Worm (Caenorhabditis elegans) whole organism, L2 larva: ENCODE results near the gene Y71H2AM.6.
A peak's percentile ranks its signal among the peaks of the same experiment; 100 is the strongest.

Source experiments
- C34F6.9 ChIP-seq: fragments of 150-350 bp; optimal IDR thresholded peaks from 2 replicates; lab custom pipeline; 2014; ENCODE audit warnings: missing biosample characterization, missing genetic modification characterization
- R02D3.7 ChIP-seq: fragments of 150-350 bp; optimal IDR thresholded peaks from 2 replicates; lab custom pipeline; 2014; ENCODE audit warnings: missing biosample characterization, missing genetic modification characterization
- alr-1 ChIP-seq: fragments of 150-350 bp; optimal IDR thresholded peaks from 2 replicates; lab custom pipeline; 2014; ENCODE audit warnings: missing biosample characterization, missing genetic modification characterization
- blmp-1 ChIP-seq: sonication (generic microtip); optimal IDR thresholded peaks from 2 replicates; lab custom pipeline; 2017; ENCODE audit warnings: missing genetic modification characterization, mild to moderate bottlenecking, missing compliant biosample characterization, antibody characterized with exemption, moderate library complexity; ENCODE audit not compliant: insufficient read depth
- ceh-16 ChIP-seq: fragments of 150-350 bp; optimal IDR thresholded peaks from 2 replicates; lab custom pipeline; 2014; ENCODE audit warnings: missing biosample characterization, missing genetic modification characterization
- ceh-82 ChIP-seq: fragments of 150-350 bp; optimal IDR thresholded peaks from 2 replicates; lab custom pipeline; 2014; ENCODE audit warnings: missing biosample characterization, missing genetic modification characterization
- crh-2 ChIP-seq: sonication (generic microtip); optimal IDR thresholded peaks from 2 replicates; lab custom pipeline; 2017; ENCODE audit warnings: missing biosample characterization, missing genetic modification characterization
- egl-27 ChIP-seq: sonication (generic microtip); optimal IDR thresholded peaks from 3 replicates; lab custom pipeline; 2017; ENCODE audit warnings: missing biosample characterization, missing genetic modification reagents, missing genetic modification characterization
- elt-1 ChIP-seq: fragments of 150-350 bp; optimal IDR thresholded peaks from 2 replicates; lab custom pipeline; 2014; ENCODE audit warnings: missing biosample characterization, missing genetic modification characterization
- elt-3 ChIP-seq: sonication (generic microtip); optimal IDR thresholded peaks from 2 replicates; lab custom pipeline; 2017; ENCODE audit warnings: missing biosample characterization, missing genetic modification characterization
- fos-1 ChIP-seq: fragments of 150-350 bp; optimal IDR thresholded peaks from 2 replicates; lab custom pipeline; 2014; ENCODE audit warnings: missing biosample characterization, missing genetic modification characterization
- gmeb-1 ChIP-seq: fragments of 150-350 bp; optimal IDR thresholded peaks from 2 replicates; lab custom pipeline; 2014; ENCODE audit warnings: missing biosample characterization, missing genetic modification characterization
- lin-11 ChIP-seq: fragments of 150-350 bp; sonication (generic microtip); optimal IDR thresholded peaks from 2 replicates; lab custom pipeline; 2014; ENCODE audit warnings: missing biosample characterization, missing genetic modification characterization, inconsistent platforms, mixed read lengths
- lin-39 ChIP-seq: fragments of 150-350 bp; optimal IDR thresholded peaks from 2 replicates; lab custom pipeline; 2014; ENCODE audit warnings: missing biosample characterization, missing genetic modification reagents, missing genetic modification characterization
- lsy-2 ChIP-seq, 2 experiments: fragments of 150-350 bp in 1 of 2; sonication (generic microtip) in 1 of 2; optimal IDR thresholded peaks; 2 replicates each; lab custom pipeline; 2014 to 2017; ENCODE audit warnings: missing biosample characterization in 2 of 2, missing genetic modification characterization in 2 of 2
- mab-5 ChIP-seq: fragments of 150-350 bp; optimal IDR thresholded peaks from 2 replicates; lab custom pipeline; 2014; ENCODE audit warnings: missing biosample characterization, missing genetic modification characterization
- mdl-1 ChIP-seq, 2 experiments: fragments of 150-350 bp in 1 of 2; sonication (generic microtip) in 1 of 2; optimal IDR thresholded peaks; 2 replicates each; lab custom pipeline; 2017; ENCODE audit warnings: missing biosample characterization in 2 of 2, missing genetic modification characterization in 2 of 2
- nhr-10 ChIP-seq: sonication (generic microtip); optimal IDR thresholded peaks from 2 replicates; lab custom pipeline; 2017; ENCODE audit warnings: missing biosample characterization, missing genetic modification characterization
- nhr-11 ChIP-seq: fragments of 150-350 bp; optimal IDR thresholded peaks from 2 replicates; lab custom pipeline; 2014; ENCODE audit warnings: missing biosample characterization, missing genetic modification characterization
- nhr-12 ChIP-seq: fragments of 150-350 bp; optimal IDR thresholded peaks from 2 replicates; lab custom pipeline; 2014; ENCODE audit warnings: missing biosample characterization, missing genetic modification characterization
- nhr-129 ChIP-seq: fragments of 150-350 bp; optimal IDR thresholded peaks from 2 replicates; lab custom pipeline; 2014; ENCODE audit warnings: missing biosample characterization, missing genetic modification characterization
- nhr-21 ChIP-seq: fragments of 150-350 bp; optimal IDR thresholded peaks from 2 replicates; lab custom pipeline; 2014; ENCODE audit warnings: missing biosample characterization, missing genetic modification characterization
- nhr-23 ChIP-seq: fragments of 150-350 bp; optimal IDR thresholded peaks from 2 replicates; lab custom pipeline; 2014; ENCODE audit warnings: missing biosample characterization, missing genetic modification reagents, missing genetic modification characterization
- nhr-237 ChIP-seq: fragments of 150-350 bp; optimal IDR thresholded peaks from 2 replicates; lab custom pipeline; 2014; ENCODE audit warnings: missing biosample characterization, missing genetic modification characterization
- nhr-25 ChIP-seq: fragments of 150-350 bp; sonication (generic microtip); optimal IDR thresholded peaks from 3 replicates; lab custom pipeline; 2014; ENCODE audit warnings: missing biosample characterization, missing genetic modification characterization
- nhr-77 ChIP-seq: fragments of 150-350 bp; optimal IDR thresholded peaks from 2 replicates; lab custom pipeline; 2014; ENCODE audit warnings: missing biosample characterization, missing genetic modification characterization
- peb-1 ChIP-seq: fragments of 150-350 bp; optimal IDR thresholded peaks from 2 replicates; lab custom pipeline; 2014; ENCODE audit warnings: missing biosample characterization, missing genetic modification characterization
- sem-4 ChIP-seq: fragments of 150-350 bp; optimal IDR thresholded peaks from 2 replicates; lab custom pipeline; 2014; ENCODE audit warnings: missing biosample characterization, missing genetic modification reagents, missing genetic modification characterization
- skn-1 ChIP-seq: sonication (generic microtip); optimal IDR thresholded peaks from 2 replicates; lab custom pipeline; 2017; ENCODE audit warnings: missing biosample characterization, missing genetic modification characterization
- sma-3 ChIP-seq: sonication (generic microtip); optimal IDR thresholded peaks from 2 replicates; lab custom pipeline; 2016; ENCODE audit warnings: missing genetic modification reagents, missing genetic modification characterization, missing compliant biosample characterization
- sma-9 ChIP-seq, 2 experiments: fragments of 150-350 bp in 1 of 2; sonication (generic microtip) in 1 of 2; optimal IDR thresholded peaks; 2 replicates each; lab custom pipeline; 2014 to 2016; ENCODE audit warnings: missing genetic modification characterization in 2 of 2, mild to moderate bottlenecking in 1 of 2, missing biosample characterization in 1 of 2, missing compliant biosample characterization in 1 of 2, missing genetic modification reagents in 1 of 2, moderate library complexity in 1 of 2
- snpc-4 ChIP-seq: fragments of 150-350 bp; optimal IDR thresholded peaks from 2 replicates; lab custom pipeline; 2014; ENCODE audit warnings: missing biosample characterization, missing genetic modification characterization
- unc-39 ChIP-seq: fragments of 150-350 bp; optimal IDR thresholded peaks from 2 replicates; lab custom pipeline; 2014; ENCODE audit warnings: missing biosample characterization, missing genetic modification characterization
- unc-55 ChIP-seq: fragments of 150-350 bp; sonication (generic microtip); optimal IDR thresholded peaks from 3 replicates; lab custom pipeline; 2014; ENCODE audit warnings: missing biosample characterization, missing genetic modification reagents, missing genetic modification characterization
- unc-62 ChIP-seq: fragments of 150-350 bp; optimal IDR thresholded peaks from 2 replicates; lab custom pipeline; 2014; ENCODE audit warnings: missing biosample characterization, missing genetic modification reagents, missing genetic modification characterization
- zag-1 ChIP-seq: fragments of 150-350 bp; optimal IDR thresholded peaks from 2 replicates; lab custom pipeline; 2014; ENCODE audit warnings: missing biosample characterization, missing genetic modification characterization

Gene Y71H2AM.6

ce11 chrIII:2768635-2769034 lies 12.2 kb upstream of the Y71H2AM.6 start, which contains the start of gene swsn-3 (continued):
- peak; percentile 96 for TF ChIP-seq unc-55 (GFP tag; lab: Kevin White, UChicago)
- no peak for TF ChIP-seq nhr-12 (tag; lab: Kevin White, UChicago)
- peak; percentile 43 for TF ChIP-seq nhr-237
- peak; percentile 86 for TF ChIP-seq sma-9 (GFP tag; optimal IDR thresholded peaks at IDR 0.05; lab: Kevin White, UChicago)
- no peak for TF ChIP-seq sma-9 (tag; optimal IDR thresholded peaks at IDR 0.05; lab: Kevin White, UChicago)
- peak; percentile 74 for TF ChIP-seq nhr-129
- TF ChIP-seq lin-11 (tag; lab: Kevin White, UChicago), result peak; percentile 94
- TF ChIP-seq nhr-11 (tag; lab: Kevin White, UChicago), result no peak
- peak; percentile 48 for TF ChIP-seq R02D3.7 (tag; lab: Kevin White, UChicago)
- TF ChIP-seq, all 48 proteins: peak for 34

ce11 chrIII:2769078-2769477 lies 11.8 kb upstream of the Y71H2AM.6 start:
- TF ChIP-seq elt-3 (tag; lab: Kevin White, UChicago) (no peak), sma-3 (GFP tag; lab: Kevin White, UChicago) (no peak), unc-62 (GFP tag; lab: Kevin White, UChicago) (no peak), nhr-11 (tag; lab: Kevin White, UChicago) (no peak), peb-1 (tag; lab: Kevin White, UChicago) (no peak), nhr-77 (tag; lab: Kevin White, UChicago) (no peak), egl-27 (tag; lab: Kevin White, UChicago) (no peak), fos-1 (tag; lab: Kevin White, UChicago) (no peak), elt-1 (tag; lab: Kevin White, UChicago) (no peak)

ce11 chrIII:2770752-2771151 lies 10.1 kb upstream of the Y71H2AM.6 start:
- TF ChIP-seq nhr-129, result no peak
- no peak for TF ChIP-seq C34F6.9 (tag; lab: Kevin White, UChicago)
- no peak for TF ChIP-seq mab-5
- no peak for TF ChIP-seq elt-3 (tag; lab: Kevin White, UChicago)
- TF ChIP-seq nhr-23 (tag; lab: Kevin White, UChicago), result no peak
- no peak for TF ChIP-seq elt-1 (tag; lab: Kevin White, UChicago)
- no peak for TF ChIP-seq lsy-2 (tag; optimal IDR thresholded peaks at IDR 0.05; lab: Kevin White, UChicago)
- TF ChIP-seq nhr-10 (tag; lab: Kevin White, UChicago), result no peak

ce11 chrIII:2778655-2779054 lies 2.2 kb upstream of the Y71H2AM.6 start, which contains the start of gene laf-1:
TSS of gene laf-1 (minus strand) at chrIII:2779053.
- no peak for TF ChIP-seq nhr-21 (tag; lab: Kevin White, UChicago)
- TF ChIP-seq nhr-11 (tag; lab: Kevin White, UChicago), result no peak
- TF ChIP-seq nhr-12 (tag; lab: Kevin White, UChicago), result no peak
- no peak for TF ChIP-seq snpc-4 (tag; lab: Kevin White, UChicago)
- TF ChIP-seq egl-27 (tag; lab: Kevin White, UChicago), result no peak
- no peak for TF ChIP-seq elt-3 (tag; lab: Kevin White, UChicago)
- TF ChIP-seq unc-62 (GFP tag; lab: Kevin White, UChicago), result no peak
- TF ChIP-seq nhr-25 (tag; lab: Kevin White, UChicago), result no peak

- TF ChIP-seq ceh-16 (tag; lab: Kevin White, UChicago), result no peak
- no peak for TF ChIP-seq nhr-77 (tag; lab: Kevin White, UChicago)
- no peak for TF ChIP-seq elt-3 (tag; lab: Kevin White, UChicago)
- no peak for TF ChIP-seq nhr-11 (tag; lab: Kevin White, UChicago)
- TF ChIP-seq fos-1 (tag; lab: Kevin White, UChicago), result no peak
- TF ChIP-seq peb-1 (tag; lab: Kevin White, UChicago), result no peak
- TF ChIP-seq skn-1 (tag; lab: Kevin White, UChicago), result no peak
- no peak for TF ChIP-seq elt-1 (tag; lab: Kevin White, UChicago)
- TF ChIP-seq unc-55 (GFP tag; lab: Kevin White, UChicago), result peak; percentile 30
- TF ChIP-seq crh-2, result peak; percentile 40
- TF ChIP-seq C34F6.9 (tag; lab: Kevin White, UChicago), result peak; percentile 14
- TF ChIP-seq blmp-1 (tag; lab: Kevin White, UChicago), result no peak
- no peak for TF ChIP-seq gmeb-1
- no peak for TF ChIP-seq lin-39 (tag; lab: Kevin White, UChicago)
- no peak for TF ChIP-seq nhr-21 (tag; lab: Kevin White, UChicago)
- no peak for TF ChIP-seq unc-39
- TF ChIP-seq lin-11 (tag; lab: Kevin White, UChicago), result no peak
- peak in 1 of 2 experiments; percentile 19 for TF ChIP-seq mdl-1 (tag; optimal IDR thresholded peaks at IDR 0.05; lab: Kevin White, UChicago)
- TF ChIP-seq sem-4 (tag; lab: Kevin White, UChicago), result no peak
- TF ChIP-seq sma-3 (GFP tag; lab: Kevin White, UChicago), result no peak
- no peak for TF ChIP-seq nhr-10 (tag; lab: Kevin White, UChicago)
- no peak for TF ChIP-seq egl-27 (tag; lab: Kevin White, UChicago)
- TF ChIP-seq ceh-82 (tag; lab: Kevin White, UChicago), result no peak
- TF ChIP-seq zag-1 (tag; lab: Kevin White, UChicago), result no peak
- TF ChIP-seq nhr-237, result no peak
- TF ChIP-seq alr-1 (tag; lab: Kevin White, UChicago), result no peak
- TF ChIP-seq, all 48 proteins: peak for 4
These were observed 573 bp upstream of the Y71H2AM.6 start for ce11 chrIII:2780283-2780682.
